Fruit fly (Drosophila melanogaster) whole organism, embryonic: ENCODE results near the gene CG31897.

Source experiments
- Bteb2 ChIP-seq: fragments of 200-800 bp; sonication (Bioruptor generic); optimal IDR thresholded peaks from 2 replicates; lab custom pipeline; 2016; ENCODE audit warnings: missing biosample characterization, missing genetic modification characterization
- CG10979 ChIP-seq: fragments of 200-800 bp; sonication (Bioruptor generic); optimal IDR thresholded peaks from 2 replicates; lab custom pipeline; 2018; ENCODE audit warnings: missing biosample characterization, mild to moderate bottlenecking, missing genetic modification characterization, moderate library complexity
- CG11398 ChIP-seq: fragments of 200-800 bp; sonication (Bioruptor generic); optimal IDR thresholded peaks from 2 replicates; lab custom pipeline; 2016; ENCODE audit warnings: missing biosample characterization, missing genetic modification characterization
- CG11456 ChIP-seq: fragments of 200-800 bp; sonication (Bioruptor generic); IDR thresholded peaks from 3 replicates; pipeline ENCODE4 v1.3.6; 2022; ENCODE audit warnings: missing biosample characterization, missing genetic modification characterization
- CG11560 ChIP-seq: fragments of 200-800 bp; sonication (Bioruptor generic); IDR thresholded peaks from 3 replicates; pipeline ENCODE4 v1.3.6; 2022; ENCODE audit warnings: missing biosample characterization, missing genetic modification characterization
- CG12071 ChIP-seq: fragments of 200-800 bp; sonication (Bioruptor generic); optimal IDR thresholded peaks from 3 replicates; lab custom pipeline; 2018; ENCODE audit warnings: missing biosample characterization, mild to moderate bottlenecking, missing genetic modification characterization
- CG12104 ChIP-seq: fragments of 200-800 bp; sonication (Bioruptor generic); optimal IDR thresholded peaks from 3 replicates; lab custom pipeline; 2016; ENCODE audit warnings: missing biosample characterization, missing genetic modification characterization
- CG12219 ChIP-seq: fragments of 200-800 bp; sonication (Bioruptor generic); optimal IDR thresholded peaks from 3 replicates; lab custom pipeline; 2018; ENCODE audit warnings: missing biosample characterization, mild to moderate bottlenecking, missing genetic modification characterization
- CG12299 ChIP-seq: fragments of 200-800 bp; sonication (Bioruptor generic); optimal IDR thresholded peaks from 2 replicates; lab custom pipeline; 2018; ENCODE audit warnings: missing biosample characterization, mild to moderate bottlenecking, missing genetic modification characterization
- CG13123 ChIP-seq: fragments of 200-800 bp; sonication (Bioruptor generic); optimal IDR thresholded peaks from 2 replicates; lab custom pipeline; 2016; ENCODE audit warnings: missing biosample characterization, missing genetic modification characterization
- CG13424 ChIP-seq: fragments of 200-800 bp; sonication (Bioruptor generic); optimal IDR thresholded peaks from 2 replicates; lab custom pipeline; 2019; ENCODE audit warnings: missing biosample characterization, mild to moderate bottlenecking, missing genetic modification characterization, moderate library complexity
- CG15601 ChIP-seq: fragments of 200-800 bp; sonication (Bioruptor generic); optimal IDR thresholded peaks from 3 replicates; lab custom pipeline; 2019; ENCODE audit warnings: missing biosample characterization, mild to moderate bottlenecking, missing genetic modification characterization, moderate library complexity
- CG17186 ChIP-seq: fragments of 200-800 bp; sonication (Bioruptor generic); optimal IDR thresholded peaks from 3 replicates; lab custom pipeline; 2017; ENCODE audit warnings: missing biosample characterization, missing genetic modification reagents, missing genetic modification characterization
- CG2120 ChIP-seq: fragments of 200-800 bp; sonication (Bioruptor generic); optimal IDR thresholded peaks from 3 replicates; lab custom pipeline; 2016; ENCODE audit warnings: missing biosample characterization, missing genetic modification characterization
- CG2889 ChIP-seq: fragments of 200-800 bp; sonication (Bioruptor generic); IDR thresholded peaks from 3 replicates; pipeline ENCODE4 v1.3.6; 2022; ENCODE audit warnings: missing biosample characterization, missing genetic modification characterization
- CG32767 ChIP-seq: fragments of 200-800 bp; sonication (Bioruptor generic); IDR thresholded peaks from 2 replicates; pipeline ENCODE4 v1.3.6; 2022; ENCODE audit warnings: missing biosample characterization, missing genetic modification characterization
- CG34224 ChIP-seq: fragments of 200-800 bp; sonication (Bioruptor generic); IDR thresholded peaks from 3 replicates; pipeline ENCODE4 v1.3.6; 2022; ENCODE audit warnings: missing biosample characterization, missing genetic modification characterization; ENCODE audit not compliant: partially characterized antibody
- CG3995 ChIP-seq: fragments of 200-800 bp; sonication (Bioruptor generic); optimal IDR thresholded peaks from 3 replicates; lab custom pipeline; 2016; ENCODE audit warnings: missing biosample characterization, missing genetic modification characterization
- CG4707 ChIP-seq: fragments of 200-800 bp; sonication (Bioruptor generic); optimal IDR thresholded peaks from 2 replicates; lab custom pipeline; 2018; ENCODE audit warnings: missing biosample characterization, mild to moderate bottlenecking, missing genetic modification characterization, moderate library complexity
- CG4820 ChIP-seq: fragments of 200-800 bp; sonication (Bioruptor generic); optimal IDR thresholded peaks from 3 replicates; lab custom pipeline; 2016; ENCODE audit warnings: missing biosample characterization, missing genetic modification characterization
- CG6765 ChIP-seq: fragments of 200-800 bp; sonication (Bioruptor generic); optimal IDR thresholded peaks from 3 replicates; lab custom pipeline; 2017; ENCODE audit warnings: missing biosample characterization, mild to moderate bottlenecking, missing genetic modification characterization
- CG6791 ChIP-seq: fragments of 200-800 bp; sonication (Bioruptor generic); IDR thresholded peaks from 3 replicates; pipeline ENCODE4 v1.3.6; 2022; ENCODE audit warnings: missing biosample characterization, missing genetic modification characterization; ENCODE audit not compliant: partially characterized antibody
- CG6813 ChIP-seq: fragments of 200-800 bp; sonication (Bioruptor generic); optimal IDR thresholded peaks from 2 replicates; lab custom pipeline; 2017; ENCODE audit warnings: missing biosample characterization, missing genetic modification characterization, mild to moderate bottlenecking, moderate library complexity, missing genetic modification reagents
- CG7963 ChIP-seq: fragments of 200-800 bp; sonication (Bioruptor generic); IDR thresholded peaks from 3 replicates; pipeline ENCODE4 v1.3.6; 2022; ENCODE audit warnings: missing biosample characterization, missing genetic modification characterization; ENCODE audit not compliant: partially characterized antibody
- CG7987 ChIP-seq: fragments of 200-800 bp; sonication (Bioruptor generic); optimal IDR thresholded peaks from 2 replicates; lab custom pipeline; 2018; ENCODE audit warnings: missing biosample characterization, mild to moderate bottlenecking, missing genetic modification characterization, moderate library complexity
- Chrac-16 ChIP-seq: fragments of 200-800 bp; sonication (Bioruptor generic); optimal IDR thresholded peaks from 3 replicates; lab custom pipeline; 2016; ENCODE audit warnings: missing biosample characterization, missing genetic modification characterization
- Dip2 ChIP-seq: fragments of 200-800 bp; sonication (Bioruptor generic); IDR thresholded peaks from 2 replicates; pipeline ENCODE4 v1.3.6; 2022; ENCODE audit warnings: missing biosample characterization, missing genetic modification characterization
- Dip3 ChIP-seq: fragments of 200-800 bp; sonication (Bioruptor generic); optimal IDR thresholded peaks from 3 replicates; lab custom pipeline; 2016; ENCODE audit warnings: missing biosample characterization, missing genetic modification characterization
- E2f1 ChIP-seq: fragments of 200-800 bp; sonication (Bioruptor generic); IDR thresholded peaks from 2 replicates; pipeline ENCODE4 v1.3.6; 2022; ENCODE audit warnings: missing biosample characterization, missing genetic modification characterization
- MBD-R2 ChIP-seq: fragments of 200-800 bp; sonication (Bioruptor generic); IDR thresholded peaks from 2 replicates; pipeline ENCODE4 v1.3.6; 2022; ENCODE audit warnings: missing biosample characterization, missing genetic modification characterization
- MESR4 ChIP-seq: fragments of 200-800 bp; sonication (Bioruptor generic); optimal IDR thresholded peaks from 2 replicates; lab custom pipeline; 2018; ENCODE audit warnings: missing biosample characterization, mild to moderate bottlenecking, missing genetic modification characterization, moderate library complexity
- NK7.1 ChIP-seq: fragments of 200-800 bp; sonication (Bioruptor generic); optimal IDR thresholded peaks from 3 replicates; lab custom pipeline; 2016; ENCODE audit warnings: missing biosample characterization, missing genetic modification characterization
- Rfx ChIP-seq: fragments of 200-800 bp; sonication (Bioruptor generic); IDR thresholded peaks from 2 replicates; pipeline ENCODE4 v1.3.6; 2022; ENCODE audit warnings: missing biosample characterization, missing genetic modification characterization
- al ChIP-seq: fragments of 200-800 bp; sonication (Bioruptor generic); IDR thresholded peaks from 2 replicates; pipeline ENCODE4 v1.3.6; 2022; ENCODE audit warnings: missing biosample characterization, missing genetic modification characterization
- bcd ChIP-seq: fragments of 200-800 bp; sonication (Bioruptor generic); optimal IDR thresholded peaks from 2 replicates; lab custom pipeline; 2017; ENCODE audit warnings: missing biosample characterization, mild to moderate bottlenecking, missing genetic modification characterization
- knrl ChIP-seq: fragments of 200-800 bp; sonication (Bioruptor generic); IDR thresholded peaks from 3 replicates; pipeline ENCODE4 v1.3.6; 2022; ENCODE audit warnings: missing biosample characterization, missing genetic modification characterization; ENCODE audit not compliant: partially characterized antibody
- lov ChIP-seq, 2 experiments: fragments of 200-800 bp in 1 of 2; fragments of >200 bp in 1 of 2; sonication (Bioruptor generic) in 1 of 2; IDR thresholded peaks in 1 of 2; optimal IDR thresholded peaks in 1 of 2; 2 replicates in 1 of 2; 3 replicates in 1 of 2; pipeline versions ENCODE4 v1.3.6 to Lab custom; 2017 to 2022; ENCODE audit warnings: missing biosample characterization in 1 of 2, missing genetic modification characterization in 1 of 2
- mam ChIP-seq: fragments of 200-800 bp; sonication (Bioruptor generic); optimal IDR thresholded peaks from 3 replicates; lab custom pipeline; 2016; ENCODE audit warnings: missing biosample characterization, missing genetic modification characterization
- mld ChIP-seq: fragments of 200-800 bp; sonication (Bioruptor generic); IDR thresholded peaks from 3 replicates; pipeline ENCODE4 v1.3.6; 2022; ENCODE audit warnings: missing biosample characterization, missing genetic modification characterization; ENCODE audit not compliant: partially characterized antibody
- oc ChIP-seq: fragments of 200-800 bp; sonication (Bioruptor generic); optimal IDR thresholded peaks from 2 replicates; lab custom pipeline; 2018; ENCODE audit warnings: missing biosample characterization, mild to moderate bottlenecking, missing genetic modification characterization, moderate library complexity
- org-1 ChIP-seq: fragments of 200-800 bp; sonication (Bioruptor generic); optimal IDR thresholded peaks from 2 replicates; lab custom pipeline; 2017; ENCODE audit warnings: missing biosample characterization, missing genetic modification characterization
- pan ChIP-seq, 4 experiments: fragments of >200 bp in 3 of 4; fragments of 200-800 bp in 1 of 4; sonication (Bioruptor generic) in 1 of 4; optimal IDR thresholded peaks in 3 of 4; IDR thresholded peaks in 1 of 4; 2 replicates each; pipeline versions ENCODE4 v1.3.6 to Lab custom; 2017 to 2022; ENCODE audit warnings: missing biosample characterization in 2 of 4, missing genetic modification characterization in 2 of 4, mixed read lengths in 1 of 4
- pb ChIP-seq: fragments of 200-800 bp; sonication (Bioruptor generic); optimal IDR thresholded peaks from 3 replicates; lab custom pipeline; 2016; ENCODE audit warnings: missing biosample characterization, missing genetic modification characterization
- pros ChIP-seq: fragments of 200-800 bp; sonication (Bioruptor generic); optimal IDR thresholded peaks from 3 replicates; lab custom pipeline; 2019; ENCODE audit warnings: missing biosample characterization, mild to moderate bottlenecking, missing genetic modification characterization, moderate library complexity
- ro ChIP-seq: fragments of 200-800 bp; sonication (Bioruptor generic); IDR thresholded peaks from 2 replicates; pipeline ENCODE4 v1.3.6; 2022; ENCODE audit warnings: missing biosample characterization, missing genetic modification characterization
- sima ChIP-seq: fragments of 200-800 bp; sonication (Bioruptor generic); optimal IDR thresholded peaks from 2 replicates; lab custom pipeline; 2016; ENCODE audit warnings: missing biosample characterization, missing genetic modification characterization
- sob ChIP-seq: fragments of 200-800 bp; sonication (Bioruptor generic); IDR thresholded peaks from 2 replicates; pipeline ENCODE4 v1.3.6; 2022; ENCODE audit warnings: missing biosample characterization, missing genetic modification characterization
- stwl ChIP-seq: fragments of 200-800 bp; sonication (Bioruptor generic); optimal IDR thresholded peaks from 3 replicates; lab custom pipeline; 2018; ENCODE audit warnings: missing biosample characterization, mild to moderate bottlenecking, missing genetic modification characterization, moderate library complexity
- tup ChIP-seq: fragments of 200-800 bp; sonication (Bioruptor generic); optimal IDR thresholded peaks from 2 replicates; lab custom pipeline; 2016; ENCODE audit warnings: missing biosample characterization, mild to moderate bottlenecking, missing genetic modification characterization, moderate library complexity
- vfl ChIP-seq: fragments of 200-800 bp; sonication (Bioruptor generic); optimal IDR thresholded peaks from 2 replicates; lab custom pipeline; 2016; ENCODE audit warnings: missing biosample characterization, missing genetic modification characterization

Gene CG31897

dm6 chr2L:8478379-8478778 is 36.1 kb downstream of the CG31897 start (continued):
- TF ChIP-seq CG12071 (GFP tag; lab: Kevin White, UChicago): no peak
- TF ChIP-seq Dip3: no peak
- no peak for TF ChIP-seq vfl (GFP tag; lab: Kevin White, UChicago)
- TF ChIP-seq CG7987 (GFP tag; lab: Kevin White, UChicago): no peak
- no peak for TF ChIP-seq CG11560
- TF ChIP-seq MESR4: no peak
- no peak for TF ChIP-seq CG13424 (tag; lab: Kevin White, UChicago)
- TF ChIP-seq CG4820 (GFP tag; lab: Kevin White, UChicago): no peak
- TF ChIP-seq CG3995 (GFP tag; lab: Kevin White, UChicago): no peak
- TF ChIP-seq CG11456: no peak
- no peak for TF ChIP-seq Chrac-16
- TF ChIP-seq org-1: no peak
- no peak for TF ChIP-seq MBD-R2
- TF ChIP-seq sob: no peak
- TF ChIP-seq mld (GFP tag; lab: Robert Waterston, UW): 0 out of 3 replicates have a peak, but pooled peaks have one; percentile 45
- TF ChIP-seq bcd (GFP tag; lab: Kevin White, UChicago): no peak
- TF ChIP-seq oc (tag; lab: Kevin White, UChicago): no peak
- TF ChIP-seq CG11398 (GFP tag; lab: Kevin White, UChicago): no peak
- no peak for TF ChIP-seq CG12299 (tag; lab: Kevin White, UChicago)
- no peak for TF ChIP-seq CG6791 (GFP tag; lab: Robert Waterston, UW)
- no peak for TF ChIP-seq CG6765
- TF ChIP-seq CG12104 (GFP tag; lab: Kevin White, UChicago): no peak
- TF ChIP-seq CG2889: no peak
- no peak for TF ChIP-seq CG7963
- TF ChIP-seq pros (GFP tag; lab: Kevin White, UChicago): peak; percentile 71
- TF ChIP-seq CG15601: no peak
- TF ChIP-seq CG6813: no peak
- no peak for TF ChIP-seq CG32767 (GFP tag; lab: Robert Waterston, UW)
- TF ChIP-seq CG34224: no peak
- no peak for TF ChIP-seq stwl (tag; lab: Kevin White, UChicago)
- TF ChIP-seq knrl (GFP tag; lab: Robert Waterston, UW): no peak
- TF ChIP-seq ro (GFP tag; lab: Robert Waterston, UW): no peak
- no peak for TF ChIP-seq NK7.1
- no peak for TF ChIP-seq al
- TF ChIP-seq Rfx (GFP tag; lab: Robert Waterston, UW): peak; percentile 27; the same call in 1 of the 2 replicates
- no peak for TF ChIP-seq CG13123 (GFP tag; lab: Kevin White, UChicago)
- TF ChIP-seq tup (GFP tag; lab: Kevin White, UChicago): no peak
- TF ChIP-seq CG4707 (GFP tag; lab: Kevin White, UChicago): no peak
- no peak for TF ChIP-seq CG10979
- TF ChIP-seq CG17186 (GFP tag; lab: Kevin White, UChicago): no peak
- no peak for TF ChIP-seq mam (GFP tag; lab: Kevin White, UChicago)
- no peak for TF ChIP-seq pan (optimal IDR thresholded peaks at IDR 0.05; lab: Kevin White, UChicago)
- no peak for TF ChIP-seq pan (GFP tag; optimal IDR thresholded peaks at IDR 0.05 in 1 of 2, IDR thresholded peaks at IDR 0.05 in 1 of 2)
- no peak for TF ChIP-seq CG12219
- TF ChIP-seq Dip2 (GFP tag; lab: Robert Waterston, UW): no peak
- no peak for TF ChIP-seq E2f1 (GFP tag; lab: Robert Waterston, UW)
- TF ChIP-seq pb (GFP tag; lab: Kevin White, UChicago): no peak
- no peak for TF ChIP-seq lov (optimal IDR thresholded peaks at IDR 0.05; lab: Kevin White, UChicago)
- no peak for TF ChIP-seq lov (GFP tag; IDR thresholded peaks at IDR 0.05; lab: Robert Waterston, UW)
- TF ChIP-seq sima (GFP tag; lab: Kevin White, UChicago): no peak
- TF ChIP-seq Bteb2 (GFP tag; lab: Kevin White, UChicago): no peak
- no peak for TF ChIP-seq CG2120 (GFP tag; lab: Kevin White, UChicago)
